Worm (Caenorhabditis elegans) whole organism, young adult: ENCODE measurements around the gene F42C5.9.

ENCODE experiments used
- Y53G8AR.9 ChIP-seq: fragments of 200-800 bp; sonication (Bioruptor generic); conservative IDR thresholded peaks from 2 replicates; pipeline ENCODE4 v1.3.6; 2022; ENCODE audit warnings: missing genetic modification reagents, missing genetic modification characterization, missing compliant biosample characterization
- ama-1 ChIP-seq, 3 experiments: fragments of 150-350 bp in 1 of 3; sonication (generic microtip) in 2 of 3; optimal IDR thresholded peaks; 2 replicates each; lab custom pipeline; 2014 to 2018; ENCODE audit warnings: missing biosample characterization in 2 of 3, missing genetic modification characterization in 2 of 3, missing genetic modification reagents in 2 of 3
- attf-5 ChIP-seq: fragments of 200-800 bp; sonication (Bioruptor generic); optimal IDR thresholded peaks from 2 replicates; lab custom pipeline; 2018; ENCODE audit warnings: mild to moderate bottlenecking, missing genetic modification characterization, missing compliant biosample characterization
- bed-1 ChIP-seq: fragments of 200-800 bp; sonication (Bioruptor generic); IDR thresholded peaks from 2 replicates; pipeline ENCODE4 v1.3.6; 2022; ENCODE audit warnings: missing genetic modification reagents, missing genetic modification characterization, missing compliant biosample characterization
- cebp-2 ChIP-seq: fragments of 200-800 bp; sonication (Bioruptor generic); IDR thresholded peaks from 2 replicates; pipeline ENCODE4 v1.3.6; 2022; ENCODE audit warnings: missing genetic modification characterization, missing compliant biosample characterization
- efl-1 ChIP-seq: fragments of 150-350 bp; optimal IDR thresholded peaks from 2 replicates; lab custom pipeline; 2014; ENCODE audit warnings: missing biosample characterization, missing genetic modification reagents, missing genetic modification characterization
- egl-44 ChIP-seq: fragments of 200-800 bp; sonication (Bioruptor generic); IDR thresholded peaks from 2 replicates; pipeline ENCODE4 v1.3.6; 2022; ENCODE audit warnings: missing genetic modification reagents, missing genetic modification characterization, missing compliant biosample characterization
- lir-1 ChIP-seq: fragments of 200-800 bp; sonication (Bioruptor generic); conservative IDR thresholded peaks from 2 replicates; pipeline ENCODE4 v1.3.6; 2022; ENCODE audit warnings: missing genetic modification reagents, missing genetic modification characterization, missing compliant biosample characterization
- lsy-27 ChIP-seq: sonication (generic microtip); optimal IDR thresholded peaks from 2 replicates; lab custom pipeline; 2017; ENCODE audit warnings: missing genetic modification characterization, mild to moderate bottlenecking, missing compliant biosample characterization, antibody characterized with exemption, missing genotype, borderline replicate concordance; ENCODE audit not compliant: insufficient read depth
- mcd-1 ChIP-seq: fragments of 200-800 bp; sonication (Bioruptor generic); IDR thresholded peaks from 2 replicates; pipeline ENCODE4 v1.3.6; 2022; ENCODE audit warnings: missing genetic modification reagents, missing genetic modification characterization, missing compliant biosample characterization
- nhr-90 ChIP-seq: sonication (generic microtip); optimal IDR thresholded peaks from 2 replicates; lab custom pipeline; 2016; ENCODE audit warnings: missing genotype, mild to moderate bottlenecking, missing genetic modification characterization, missing compliant biosample characterization
- pha-4 ChIP-seq: fragments of 150-350 bp; sonication (generic microtip); optimal IDR thresholded peaks from 2 replicates; lab custom pipeline; 2014; ENCODE audit warnings: missing biosample characterization, missing genetic modification reagents, missing genetic modification characterization
- unc-130 ChIP-seq: sonication (generic microtip); optimal IDR thresholded peaks from 2 replicates; lab custom pipeline; 2016; ENCODE audit warnings: missing genetic modification reagents, missing genetic modification characterization, missing compliant biosample characterization

DNA sequence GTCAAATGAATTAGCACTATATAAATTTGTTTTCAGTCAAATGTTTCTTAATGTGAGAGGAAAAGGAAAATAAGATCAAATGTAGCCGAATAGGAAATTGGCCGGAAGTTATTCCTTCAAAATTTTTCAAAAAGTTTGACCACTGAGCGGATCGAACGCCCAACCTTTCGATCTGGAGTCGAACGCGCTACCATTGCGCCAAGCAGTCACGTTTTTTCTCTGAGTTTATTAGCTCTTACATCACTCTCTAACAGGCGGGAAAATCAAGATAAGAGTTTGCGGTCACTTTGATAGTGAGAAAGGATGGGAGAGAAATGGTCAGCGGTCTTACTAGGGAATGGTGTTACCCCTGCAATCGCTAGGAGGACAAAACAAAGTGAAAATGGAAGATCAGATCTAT lies 27.1 kb upstream of the F42C5.9 start:
- TF ChIP-seq ama-1 (optimal IDR thresholded peaks at IDR 0.05; lab: Kevin White, UChicago), result no peak
- TF ChIP-seq ama-1 (GFP tag; optimal IDR thresholded peaks at IDR 0.05; lab: Kevin White, UChicago), result no peak
- TF ChIP-seq efl-1, result no peak
- no peak for TF ChIP-seq pha-4 (tag; lab: Kevin White, UChicago)
- no peak for TF ChIP-seq unc-130
- TF ChIP-seq Y53G8AR.9 (GFP tag; lab: Robert Waterston, UW), result no peak
- TF ChIP-seq mcd-1, result no peak
- no peak for TF ChIP-seq lsy-27 (tag; lab: Kevin White, UChicago)
- TF ChIP-seq attf-5 (GFP tag; lab: Kevin White, UChicago), result peak; percentile 14
- TF ChIP-seq egl-44 (GFP tag; lab: Robert Waterston, UW), result no peak
- no peak for TF ChIP-seq cebp-2 (GFP tag; lab: Robert Waterston, UW)
- TF ChIP-seq lir-1 (GFP tag; lab: Robert Waterston, UW), result no peak
- TF ChIP-seq bed-1, result no peak
- peak; percentile 14 for TF ChIP-seq nhr-90
